Fruit fly (Drosophila melanogaster) whole organism, prepupa: Measurements from ENCODE around the gene Rab10.
"Not testable (repeated sequence)": the region's sequence is repeated elsewhere in the genome, so short reads cannot be mapped to it uniquely, and the experiment has no call there.

Experiments used
- CG10669 ChIP-seq: fragments of 200-800 bp; sonication (Bioruptor generic); optimal IDR thresholded peaks from 3 replicates; lab custom pipeline; 2018; ENCODE audit warnings: missing biosample characterization, mild to moderate bottlenecking, missing genetic modification characterization, moderate library complexity
- CG11762 ChIP-seq: fragments of 200-800 bp; sonication (Bioruptor generic); optimal IDR thresholded peaks from 3 replicates; lab custom pipeline; 2016; ENCODE audit warnings: missing biosample characterization, missing genetic modification characterization; ENCODE audit not compliant: insufficient read depth
- CG15336 ChIP-seq: fragments of 200-800 bp; sonication (Bioruptor generic); IDR thresholded peaks from 2 replicates; pipeline ENCODE4 v1.3.6; 2022; ENCODE audit warnings: missing biosample characterization, missing genetic modification characterization
- CG3032 ChIP-seq: fragments of 200-800 bp; optimal IDR thresholded peaks from 2 replicates; lab custom pipeline; 2019; ENCODE audit warnings: missing biosample characterization, mild to moderate bottlenecking, missing genetic modification characterization, moderate library complexity
- Gug ChIP-seq: fragments of 200-800 bp; sonication (Bioruptor generic); IDR thresholded peaks from 2 replicates; pipeline ENCODE4 v1.3.6; 2022; ENCODE audit warnings: missing biosample characterization, missing genetic modification characterization
- Sox102F ChIP-seq: fragments of 200-800 bp; sonication (Bioruptor generic); optimal IDR thresholded peaks from 2 replicates; lab custom pipeline; 2016; ENCODE audit warnings: missing biosample characterization, mild to moderate bottlenecking, missing genetic modification characterization
- achi ChIP-seq: fragments of 200-800 bp; sonication (Bioruptor generic); optimal IDR thresholded peaks from 3 replicates; lab custom pipeline; 2016; ENCODE audit warnings: missing biosample characterization, missing genetic modification characterization
- acj6 ChIP-seq: fragments of 200-800 bp; sonication (Bioruptor generic); optimal IDR thresholded peaks from 3 replicates; lab custom pipeline; 2016; ENCODE audit warnings: missing biosample characterization, missing genetic modification characterization
- dac ChIP-seq: fragments of 200-800 bp; sonication (Bioruptor generic); optimal IDR thresholded peaks from 2 replicates; lab custom pipeline; 2017; ENCODE audit warnings: missing biosample characterization, mild to moderate bottlenecking, missing genetic modification characterization
- eg ChIP-seq: fragments of 200-800 bp; sonication (Bioruptor generic); IDR thresholded peaks from 3 replicates; pipeline ENCODE4 v1.3.6; 2022; ENCODE audit warnings: missing biosample characterization, missing genetic modification characterization
- esn ChIP-seq: fragments of 200-800 bp; sonication (Bioruptor generic); optimal IDR thresholded peaks from 2 replicates; lab custom pipeline; 2016; ENCODE audit warnings: missing biosample characterization, mild to moderate bottlenecking, missing genetic modification characterization, moderate library complexity
- pdm3 ChIP-seq: fragments of 200-800 bp; sonication (Bioruptor generic); optimal IDR thresholded peaks from 3 replicates; lab custom pipeline; 2016; ENCODE audit warnings: missing biosample characterization, missing genetic modification characterization
- salr ChIP-seq, 2 experiments: fragments of 200-800 bp; sonication (Bioruptor generic); optimal IDR thresholded peaks; 3 replicates each; lab custom pipeline; 2016 to 2018; ENCODE audit warnings: missing biosample characterization in 2 of 2, missing genetic modification characterization in 2 of 2, mild to moderate bottlenecking in 1 of 2

DNA sequence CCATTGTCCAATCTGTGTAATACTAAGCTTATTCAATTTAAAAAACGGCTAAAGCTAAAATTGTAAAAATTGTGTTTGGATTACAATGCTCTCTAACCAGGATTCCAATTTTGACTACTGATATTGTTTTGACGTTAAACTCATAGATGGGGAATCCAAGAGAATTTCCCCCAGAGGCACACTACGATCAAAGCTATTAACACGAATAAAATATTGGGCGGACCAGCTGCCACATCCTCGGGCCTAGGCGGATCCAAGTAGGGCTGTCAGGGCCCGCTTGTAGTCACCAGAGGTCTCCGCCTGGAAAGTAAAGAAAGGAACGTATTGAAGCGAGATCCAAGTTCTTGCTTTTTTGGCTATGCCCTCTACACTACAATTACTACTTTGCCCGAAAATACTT, 49.3 kb upstream of the Rab10 start, which contains the start of gene SdicA:
- not testable (repeated sequence) for TF ChIP-seq Sox102F (GFP tag; lab: Kevin White, UChicago); esn (GFP tag; lab: Kevin White, UChicago); Gug (GFP tag; lab: Robert Waterston, UW); acj6 (GFP tag; lab: Kevin White, UChicago); CG10669 (GFP tag; lab: Kevin White, UChicago); salr (GFP tag; optimal IDR thresholded peaks at IDR 0.05; lab: Kevin White, UChicago); dac (GFP tag; lab: Kevin White, UChicago); CG15336 (GFP tag; lab: Robert Waterston, UW); pdm3 (GFP tag; lab: Kevin White, UChicago); achi (GFP tag; lab: Kevin White, UChicago); CG11762 (GFP tag; lab: Kevin White, UChicago); eg (GFP tag; lab: Robert Waterston, UW); CG3032 (tag; lab: Kevin White, UChicago)
